Worm (Caenorhabditis elegans) whole organism, L4/young adult: ENCODE measurements around the gene R160.12.
"Not testable (repeated sequence)": the region's sequence is repeated elsewhere in the genome, so short reads cannot be mapped to it uniquely, and the experiment has no call there.

Experiments used
- W03F9.2 ChIP-seq: fragments of 150-350 bp; optimal IDR thresholded peaks from 2 replicates; lab custom pipeline; 2014; ENCODE audit warnings: missing biosample characterization, missing genetic modification characterization
- dao-5 ChIP-seq: sonication (generic microtip); optimal IDR thresholded peaks from 2 replicates; lab custom pipeline; 2016; ENCODE audit warnings: missing genotype, missing genetic modification characterization, moderate library complexity, missing compliant biosample characterization
- him-1 ChIP-seq: sonication (generic microtip); optimal IDR thresholded peaks from 2 replicates; lab custom pipeline; 2016; ENCODE audit warnings: missing genotype, missing genetic modification reagents, missing genetic modification characterization, missing compliant biosample characterization

ce11 chrX:4332305-4332704 lies 45.3 kb downstream of the R160.12 start, which contains the start of gene C24A8.6:
- not testable (repeated sequence) for TF ChIP-seq him-1; dao-5 (tag; lab: Kevin White, UChicago); W03F9.2
